Fruit fly (Drosophila melanogaster) whole organism: ENCODE results near the gene CG10211.

Experiments used
- CG8478 ChIP-seq: fragments of >200 bp; optimal IDR thresholded peaks from 2 replicates; lab custom pipeline; 2018; ENCODE audit warnings: inconsistent platforms
- EcR ChIP-seq, 2 experiments: fragments of >200 bp; optimal IDR thresholded peaks; 2 replicates each; lab custom pipeline; 2017; ENCODE audit warnings: missing biosample characterization in 2 of 2, missing genetic modification characterization in 2 of 2, missing genetic modification reagents in 2 of 2
- pan ChIP-seq: fragments of >200 bp; optimal IDR thresholded peaks from 2 replicates; lab custom pipeline; 2017
- psq ChIP-seq: fragments of >200 bp; optimal IDR thresholded peaks from 2 replicates; lab custom pipeline; 2017

DNA sequence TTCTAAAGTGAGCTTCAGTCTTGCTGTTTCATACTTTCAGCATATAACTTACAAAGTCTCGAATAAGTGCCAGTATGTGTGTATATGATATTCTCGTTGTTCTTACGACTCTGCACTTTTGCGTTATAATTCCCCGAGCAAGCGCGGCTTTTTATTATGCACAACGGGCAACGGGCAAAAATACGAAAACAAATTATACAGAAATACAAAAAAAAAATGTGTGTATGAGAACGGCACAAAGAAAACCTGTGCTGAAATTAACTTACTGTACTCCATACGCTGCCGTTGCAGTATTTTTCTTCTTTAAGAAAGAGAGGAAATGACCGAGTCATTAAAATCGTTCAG, 38.1 kb upstream of the CG10211 start:
- TF ChIP-seq CG8478 (lab: Kevin White, UChicago) (no peak), EcR (GFP tag; optimal IDR thresholded peaks at IDR 0.05; lab: Kevin White, UChicago) (no peak), psq (lab: Kevin White, UChicago) (no peak), pan (lab: Kevin White, UChicago) (no peak)
